Fruit fly (Drosophila melanogaster) whole organism, prepupa: ENCODE measurements around the gene CG6470.
A peak's percentile ranks its signal among the peaks of the same experiment; 100 is the strongest.

Experiments used
- Blimp-1 ChIP-seq: fragments of 200-800 bp; sonication (Bioruptor generic); optimal IDR thresholded peaks from 3 replicates; lab custom pipeline; 2017; ENCODE audit warnings: missing biosample characterization, missing genetic modification characterization, mild to moderate bottlenecking, moderate library complexity, missing genetic modification reagents
- CG10631 ChIP-seq: fragments of 200-800 bp; sonication (Bioruptor generic); optimal IDR thresholded peaks from 2 replicates; lab custom pipeline; 2016; ENCODE audit warnings: missing biosample characterization, missing genetic modification characterization
- CG10669 ChIP-seq: fragments of 200-800 bp; sonication (Bioruptor generic); optimal IDR thresholded peaks from 3 replicates; lab custom pipeline; 2018; ENCODE audit warnings: missing biosample characterization, mild to moderate bottlenecking, missing genetic modification characterization, moderate library complexity
- CG11762 ChIP-seq: fragments of 200-800 bp; sonication (Bioruptor generic); optimal IDR thresholded peaks from 3 replicates; lab custom pipeline; 2016; ENCODE audit warnings: missing biosample characterization, missing genetic modification characterization; ENCODE audit not compliant: insufficient read depth
- CG11902 ChIP-seq: fragments of 200-800 bp; sonication (Bioruptor generic); optimal IDR thresholded peaks from 3 replicates; lab custom pipeline; 2016; ENCODE audit warnings: missing biosample characterization, missing genetic modification characterization
- CG15336 ChIP-seq: fragments of 200-800 bp; sonication (Bioruptor generic); IDR thresholded peaks from 2 replicates; pipeline ENCODE4 v1.3.6; 2022; ENCODE audit warnings: missing biosample characterization, missing genetic modification characterization
- CG16779 ChIP-seq: fragments of 200-800 bp; sonication (Bioruptor generic); optimal IDR thresholded peaks from 3 replicates; lab custom pipeline; 2017; ENCODE audit warnings: missing biosample characterization, mild to moderate bottlenecking, missing genetic modification characterization
- CG31627 ChIP-seq: fragments of 200-800 bp; sonication (Bioruptor generic); optimal IDR thresholded peaks from 3 replicates; lab custom pipeline; 2016; ENCODE audit warnings: missing biosample characterization, missing genetic modification characterization
- CG32006 ChIP-seq: fragments of 200-800 bp; sonication (Bioruptor generic); optimal IDR thresholded peaks from 3 replicates; lab custom pipeline; 2017; ENCODE audit warnings: missing biosample characterization, mild to moderate bottlenecking, missing genetic modification characterization
- CG34406 ChIP-seq: fragments of 200-800 bp; sonication (Bioruptor generic); optimal IDR thresholded peaks from 3 replicates; lab custom pipeline; 2016; ENCODE audit warnings: missing biosample characterization, missing genetic modification characterization
- CG3919 ChIP-seq: fragments of 200-800 bp; sonication (Bioruptor generic); optimal IDR thresholded peaks from 3 replicates; lab custom pipeline; 2016; ENCODE audit warnings: missing biosample characterization, missing genetic modification characterization
- CG4318 ChIP-seq: fragments of 200-800 bp; sonication (Bioruptor generic); optimal IDR thresholded peaks from 3 replicates; lab custom pipeline; 2017; ENCODE audit warnings: missing biosample characterization, mild to moderate bottlenecking, missing genetic modification characterization
- CG6792 ChIP-seq: fragments of 200-800 bp; sonication (Bioruptor generic); optimal IDR thresholded peaks from 3 replicates; lab custom pipeline; 2016; ENCODE audit warnings: missing biosample characterization, missing genetic modification characterization
- CG6808 ChIP-seq: fragments of 200-800 bp; sonication (Bioruptor generic); optimal IDR thresholded peaks from 3 replicates; lab custom pipeline; 2017; ENCODE audit warnings: missing biosample characterization, missing genetic modification characterization, mild to moderate bottlenecking, moderate library complexity, missing genetic modification reagents
- CG6854 ChIP-seq: fragments of 200-800 bp; sonication (Bioruptor generic); optimal IDR thresholded peaks from 2 replicates; lab custom pipeline; 2017; ENCODE audit warnings: missing biosample characterization, mild to moderate bottlenecking, missing genetic modification characterization
- CG7368 ChIP-seq: fragments of 200-800 bp; sonication (Bioruptor generic); optimal IDR thresholded peaks from 3 replicates; lab custom pipeline; 2016; ENCODE audit warnings: missing biosample characterization, missing genetic modification characterization
- CG8119 ChIP-seq: fragments of 200-800 bp; sonication (Bioruptor generic); IDR thresholded peaks from 3 replicates; pipeline ENCODE4 v1.3.6; 2022; ENCODE audit warnings: missing biosample characterization, missing genetic modification characterization
- CG8319 ChIP-seq: fragments of 200-800 bp; sonication (Bioruptor generic); optimal IDR thresholded peaks from 3 replicates; lab custom pipeline; 2016; ENCODE audit warnings: missing biosample characterization, missing genetic modification characterization
- CG8632 ChIP-seq: fragments of 200-800 bp; sonication (Bioruptor generic); optimal IDR thresholded peaks from 3 replicates; lab custom pipeline; 2016; ENCODE audit warnings: missing biosample characterization, missing genetic modification characterization
- CG9139 ChIP-seq: fragments of 200-800 bp; sonication (Bioruptor generic); optimal IDR thresholded peaks from 3 replicates; lab custom pipeline; 2017; ENCODE audit warnings: missing biosample characterization, mild to moderate bottlenecking, missing genetic modification characterization
- Eip75B ChIP-seq: fragments of 200-800 bp; sonication (Bioruptor generic); optimal IDR thresholded peaks from 3 replicates; lab custom pipeline; 2016; ENCODE audit warnings: missing biosample characterization, missing genetic modification characterization
- Eip93F ChIP-seq: fragments of 200-800 bp; sonication (Bioruptor generic); optimal IDR thresholded peaks from 2 replicates; lab custom pipeline; 2016; ENCODE audit warnings: missing biosample characterization, mild to moderate bottlenecking, missing genetic modification characterization
- Ets21C ChIP-seq: fragments of 200-800 bp; sonication (Bioruptor generic); optimal IDR thresholded peaks from 3 replicates; lab custom pipeline; 2016; ENCODE audit warnings: missing biosample characterization, missing genetic modification characterization
- Ets96B ChIP-seq: fragments of 200-800 bp; optimal IDR thresholded peaks from 2 replicates; lab custom pipeline; 2019; ENCODE audit warnings: missing biosample characterization, mild to moderate bottlenecking, missing genetic modification characterization, moderate library complexity
- Hr38 ChIP-seq: sonication (Bioruptor generic); optimal IDR thresholded peaks from 2 replicates; lab custom pipeline; 2016; ENCODE audit warnings: missing biosample characterization, missing genetic modification characterization
- Hr39 ChIP-seq: fragments of 200-800 bp; sonication (Bioruptor generic); optimal IDR thresholded peaks from 2 replicates; lab custom pipeline; 2016; ENCODE audit warnings: missing biosample characterization, missing genetic modification characterization
- Hr4 ChIP-seq: fragments of 200-800 bp; sonication (Bioruptor generic); optimal IDR thresholded peaks from 3 replicates; lab custom pipeline; 2016; ENCODE audit warnings: missing biosample characterization, missing genetic modification characterization
- Met ChIP-seq: fragments of 200-800 bp; sonication (Bioruptor generic); optimal IDR thresholded peaks from 3 replicates; lab custom pipeline; 2016; ENCODE audit warnings: missing biosample characterization, missing genetic modification characterization
- OdsH ChIP-seq: fragments of 200-800 bp; sonication (Bioruptor generic); optimal IDR thresholded peaks from 3 replicates; lab custom pipeline; 2016; ENCODE audit warnings: missing biosample characterization, missing genetic modification characterization
- Smox ChIP-seq: fragments of 200-800 bp; sonication (Bioruptor generic); optimal IDR thresholded peaks from 3 replicates; lab custom pipeline; 2016; ENCODE audit warnings: missing biosample characterization, missing genetic modification characterization
- Sox14 ChIP-seq: fragments of 200-800 bp; sonication (Bioruptor generic); optimal IDR thresholded peaks from 3 replicates; lab custom pipeline; 2016; ENCODE audit warnings: missing biosample characterization, missing genetic modification characterization
- Sox15 ChIP-seq: fragments of 200-800 bp; sonication (Bioruptor generic); optimal IDR thresholded peaks from 3 replicates; lab custom pipeline; 2016; ENCODE audit warnings: missing biosample characterization, missing genetic modification characterization
- cyc ChIP-seq: fragments of 200-800 bp; sonication (Bioruptor generic); optimal IDR thresholded peaks from 3 replicates; lab custom pipeline; 2016; ENCODE audit warnings: missing biosample characterization, missing genetic modification characterization
- dac ChIP-seq: fragments of 200-800 bp; sonication (Bioruptor generic); optimal IDR thresholded peaks from 2 replicates; lab custom pipeline; 2017; ENCODE audit warnings: missing biosample characterization, mild to moderate bottlenecking, missing genetic modification characterization
- eg ChIP-seq: fragments of 200-800 bp; sonication (Bioruptor generic); IDR thresholded peaks from 3 replicates; pipeline ENCODE4 v1.3.6; 2022; ENCODE audit warnings: missing biosample characterization, missing genetic modification characterization
- esn ChIP-seq: fragments of 200-800 bp; sonication (Bioruptor generic); optimal IDR thresholded peaks from 2 replicates; lab custom pipeline; 2016; ENCODE audit warnings: missing biosample characterization, mild to moderate bottlenecking, missing genetic modification characterization, moderate library complexity
- fd59A ChIP-seq: fragments of 200-800 bp; sonication (Bioruptor generic); optimal IDR thresholded peaks from 2 replicates; lab custom pipeline; 2017; ENCODE audit warnings: missing biosample characterization, mild to moderate bottlenecking, missing genetic modification characterization, missing genetic modification reagents
- fd85E ChIP-seq: fragments of 200-800 bp; sonication (Bioruptor generic); optimal IDR thresholded peaks from 3 replicates; lab custom pipeline; 2016; ENCODE audit warnings: missing biosample characterization, missing genetic modification characterization
- fkh ChIP-seq: fragments of 200-800 bp; sonication (Bioruptor generic); optimal IDR thresholded peaks from 3 replicates; lab custom pipeline; 2017; ENCODE audit warnings: missing biosample characterization, mild to moderate bottlenecking, missing genetic modification characterization, moderate library complexity
- lz ChIP-seq: fragments of 200-800 bp; sonication (Bioruptor generic); optimal IDR thresholded peaks from 3 replicates; lab custom pipeline; 2016; ENCODE audit warnings: missing biosample characterization, missing genetic modification characterization
- net ChIP-seq: fragments of 200-800 bp; sonication (Bioruptor generic); optimal IDR thresholded peaks from 3 replicates; lab custom pipeline; 2016; ENCODE audit warnings: missing biosample characterization, missing genetic modification characterization
- pdm3 ChIP-seq: fragments of 200-800 bp; sonication (Bioruptor generic); optimal IDR thresholded peaks from 3 replicates; lab custom pipeline; 2016; ENCODE audit warnings: missing biosample characterization, missing genetic modification characterization
- salr ChIP-seq, 2 experiments: fragments of 200-800 bp; sonication (Bioruptor generic); optimal IDR thresholded peaks; 3 replicates each; lab custom pipeline; 2016 to 2018; ENCODE audit warnings: missing biosample characterization in 2 of 2, missing genetic modification characterization in 2 of 2, mild to moderate bottlenecking in 1 of 2
- spab ChIP-seq: fragments of 200-800 bp; sonication (Bioruptor generic); optimal IDR thresholded peaks from 2 replicates; lab custom pipeline; 2017; ENCODE audit warnings: missing biosample characterization, mild to moderate bottlenecking, missing genetic modification characterization, missing genetic modification reagents
- ss ChIP-seq, 2 experiments: fragments of 200-800 bp; sonication (Bioruptor generic); optimal IDR thresholded peaks; 2 replicates in 1 of 2; 3 replicates in 1 of 2; lab custom pipeline; 2017 to 2018; ENCODE audit warnings: mild to moderate bottlenecking in 2 of 2, missing biosample characterization in 2 of 2, missing genetic modification characterization in 2 of 2, moderate library complexity in 1 of 2
- svp ChIP-seq: fragments of 200-800 bp; sonication (Bioruptor generic); peaks from one replicate; lab custom pipeline; 2016; ENCODE audit warnings: missing biosample characterization, missing genetic modification characterization
- topi ChIP-seq: fragments of 200-800 bp; sonication (Bioruptor generic); optimal IDR thresholded peaks from 3 replicates; lab custom pipeline; 2016; ENCODE audit warnings: missing biosample characterization, missing genetic modification characterization

Gene CG6470

DNA sequence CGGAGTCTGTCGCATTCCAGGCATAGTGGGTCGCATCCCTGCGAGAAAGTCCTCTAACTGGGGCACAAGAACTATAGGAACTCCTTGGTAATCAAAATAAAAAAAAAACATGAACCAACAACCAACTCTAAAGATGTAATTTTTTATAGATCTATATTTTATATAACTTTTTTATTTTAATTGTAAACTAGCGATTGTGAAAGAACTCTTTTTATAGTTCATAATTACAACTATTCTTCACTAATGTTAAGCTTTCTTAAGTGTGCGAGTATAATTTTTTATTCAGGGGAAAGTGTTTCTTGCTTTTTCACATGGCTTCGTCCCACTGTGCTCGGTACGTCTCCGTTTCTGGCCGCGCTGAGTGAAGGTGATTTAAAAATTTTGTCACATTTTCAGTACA, 25.6 kb upstream of the CG6470 start (continued):
- TF ChIP-seq CG8319 (GFP tag; lab: Kevin White, UChicago) (peak; percentile 26), CG6792 (peak; percentile 57), svp (GFP tag; lab: Kevin White, UChicago) (peak; percentile 75), CG10669 (GFP tag; lab: Kevin White, UChicago) (peak; percentile 51), CG8632 (GFP tag; lab: Kevin White, UChicago) (peak; percentile 66), CG9139 (GFP tag; lab: Kevin White, UChicago) (peak; percentile 18), OdsH (GFP tag; lab: Kevin White, UChicago) (peak; percentile 54), CG7368 (GFP tag; lab: Kevin White, UChicago) (peak; percentile 27), Hr38 (GFP tag; lab: Kevin White, UChicago) (no peak), Sox15 (GFP tag; lab: Kevin White, UChicago) (peak; percentile 44), CG32006 (peak; percentile 64), CG31627 (peak; percentile 19), net (GFP tag; lab: Kevin White, UChicago) (peak; percentile 49), fd85E (GFP tag; lab: Kevin White, UChicago) (no peak), ss (GFP tag; optimal IDR thresholded peaks at IDR 0.05; lab: Kevin White, UChicago) (peak; percentile 29 to 64), esn (GFP tag; lab: Kevin White, UChicago) (peak; percentile 47), Eip75B (GFP tag; lab: Kevin White, UChicago) (no peak), Smox (GFP tag; lab: Kevin White, UChicago) (peak; percentile 40), Sox14 (GFP tag; lab: Kevin White, UChicago) (peak; percentile 9), eg (GFP tag; lab: Robert Waterston, UW) (no peak), Hr39 (GFP tag; lab: Kevin White, UChicago) (peak; percentile 9), topi (GFP tag; lab: Kevin White, UChicago) (peak; percentile 62), Hr4 (peak; percentile 12), Met (GFP tag; lab: Kevin White, UChicago) (peak; percentile 51), CG6854 (GFP tag; lab: Kevin White, UChicago) (no peak), CG11902 (GFP tag; lab: Kevin White, UChicago) (peak; percentile 29), Blimp-1 (GFP tag; lab: Kevin White, UChicago) (peak; percentile 47), CG8119 (GFP tag; lab: Robert Waterston, UW) (peak; percentile 62), Ets21C (GFP tag; lab: Kevin White, UChicago) (no peak)
- TF ChIP-seq, all 60 proteins: peak for 44

DNA sequence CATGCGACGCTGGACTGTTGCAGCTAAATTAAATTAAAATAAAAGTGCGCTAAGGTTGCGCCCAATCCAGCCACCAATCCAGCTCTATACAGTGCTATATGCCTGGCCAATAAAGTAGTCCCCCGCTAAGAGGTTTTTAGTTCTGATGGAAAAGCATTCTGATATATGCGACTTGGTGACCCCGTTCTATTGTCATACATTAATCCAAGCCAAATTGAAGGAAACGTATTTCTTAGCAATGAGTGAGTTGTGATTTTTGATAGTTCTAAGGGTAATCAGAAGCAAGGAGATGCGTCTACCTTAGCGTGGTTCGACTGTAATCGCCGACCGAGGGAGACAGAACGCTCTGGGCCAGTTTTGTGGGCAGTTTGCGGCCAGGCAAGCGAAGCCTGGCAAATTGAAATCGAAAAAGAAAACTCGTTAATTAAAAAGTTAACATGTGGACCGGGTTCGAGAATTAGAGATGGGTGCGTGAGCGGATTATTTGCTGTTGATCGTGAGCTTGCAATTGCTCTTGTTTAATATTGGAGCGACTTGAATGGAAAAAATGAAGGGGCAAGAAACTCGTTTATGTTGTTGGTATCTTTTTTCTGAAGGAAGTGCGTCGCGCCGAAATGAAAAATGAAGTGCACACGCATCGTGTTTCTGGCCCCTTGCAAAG, 23.7 kb upstream of the CG6470 start:
- no peak for TF ChIP-seq dac (GFP tag; lab: Kevin White, UChicago)
- peak; percentile 71 for TF ChIP-seq cyc (GFP tag; lab: Kevin White, UChicago)
- peak; percentile 59 for TF ChIP-seq CG34406 (GFP tag; lab: Kevin White, UChicago)
- no peak for TF ChIP-seq CG11762 (GFP tag; lab: Kevin White, UChicago)
- TF ChIP-seq CG6854 (GFP tag; lab: Kevin White, UChicago), result peak; percentile 53
- TF ChIP-seq spab (GFP tag; lab: Kevin White, UChicago), result peak; percentile 64
- TF ChIP-seq CG6808 (GFP tag; lab: Kevin White, UChicago), result peak; percentile 67
- TF ChIP-seq Hr4, result peak; percentile 18
- TF ChIP-seq CG10669 (GFP tag; lab: Kevin White, UChicago), result peak; percentile 75
- TF ChIP-seq CG31627, result peak; percentile 52
- peak; percentile 73 for TF ChIP-seq lz
- peak; percentile 72 for TF ChIP-seq Met (GFP tag; lab: Kevin White, UChicago)
- peak; percentile 62 for TF ChIP-seq CG10631 (GFP tag; lab: Kevin White, UChicago)
- no peak for TF ChIP-seq fkh
- TF ChIP-seq CG8319 (GFP tag; lab: Kevin White, UChicago), result peak; percentile 69
- TF ChIP-seq ss (GFP tag; optimal IDR thresholded peaks at IDR 0.05; lab: Kevin White, UChicago), result peak; percentile 54 to 68
- peak; percentile 1 for TF ChIP-seq CG16779 (tag; lab: Kevin White, UChicago)
- peak; percentile 75 for TF ChIP-seq CG3919 (GFP tag; lab: Kevin White, UChicago)
- TF ChIP-seq Sox15 (GFP tag; lab: Kevin White, UChicago), result peak; percentile 70
- TF ChIP-seq pdm3, result peak; percentile 71
- peak; percentile 63 for TF ChIP-seq Eip75B (GFP tag; lab: Kevin White, UChicago)
- TF ChIP-seq CG8119 (GFP tag; lab: Robert Waterston, UW), result 0 out of 3 replicates have a peak, but pooled peaks have one; percentile 24
- peak; percentile 63 for TF ChIP-seq CG6792
- peak; percentile 28 for TF ChIP-seq CG4318 (GFP tag; lab: Kevin White, UChicago)
- TF ChIP-seq fd85E (GFP tag; lab: Kevin White, UChicago), result peak; percentile 14
- peak; percentile 74 for TF ChIP-seq Sox14 (GFP tag; lab: Kevin White, UChicago)
- no peak for TF ChIP-seq CG15336 (GFP tag; lab: Robert Waterston, UW)
- TF ChIP-seq Eip93F (GFP tag; lab: Kevin White, UChicago), result no peak
- peak in 1 of 2 experiments; percentile 24 for TF ChIP-seq salr (GFP tag; optimal IDR thresholded peaks at IDR 0.05; lab: Kevin White, UChicago)
- peak; percentile 61 for TF ChIP-seq fd59A
- peak; percentile 75 for TF ChIP-seq Ets96B (tag; lab: Kevin White, UChicago)
